Worm (Caenorhabditis elegans): Measurements from ENCODE around the gene rsp-8.

- TF ChIP-seq F49E8.2 (tag; optimal IDR thresholded peaks at IDR 0.05; ENCODE audit: borderline replicate concordance) (no peak), daf-16 (GFP tag; optimal IDR thresholded peaks at IDR 0.05) (no peak), daf-16 (tag; optimal IDR thresholded peaks at IDR 0.05) (no peak), unc-39 (tag; optimal IDR thresholded peaks at IDR 0.05) (no peak), fkh-10 (GFP tag; optimal IDR thresholded peaks at IDR 0.05) (no peak), snpc-4 (tag; optimal IDR thresholded peaks at IDR 0.05) (no peak), fos-1 (tag; optimal IDR thresholded peaks at IDR 0.05) (no peak)
Observed at ce11 chrIII:11862149-11862548, 35.9 kb downstream of the rsp-8 start, which contains the start of gene Y56A3A.2.

All from whole organism, L4 larva.